Worm (Caenorhabditis elegans) whole organism, midembryonic: Measurements from ENCODE around the gene C26E6.1.

Experiments
- T22C8.4 ChIP-seq: fragments of 200-800 bp; sonication (Bioruptor generic); IDR thresholded peaks from 2 replicates; pipeline ENCODE4 v1.3.6; 2022; ENCODE audit warnings: missing genetic modification characterization, missing compliant biosample characterization
- cog-1 ChIP-seq: sonication (generic microtip); optimal IDR thresholded peaks from 2 replicates; lab custom pipeline; 2016; ENCODE audit warnings: missing genetic modification characterization, missing compliant biosample characterization
- flt-1 ChIP-seq: fragments of 200-800 bp; sonication (Bioruptor generic); IDR thresholded peaks from 2 replicates; pipeline ENCODE4 v1.3.6; 2022; ENCODE audit warnings: missing genetic modification characterization, missing compliant biosample characterization
- klf-2 ChIP-seq: fragments of 200-800 bp; sonication (Bioruptor generic); conservative IDR thresholded peaks from 2 replicates; pipeline ENCODE4 v1.3.6; 2022; ENCODE audit warnings: missing genetic modification reagents, missing genetic modification characterization, missing compliant biosample characterization
- med-1 ChIP-seq: sonication (generic microtip); optimal IDR thresholded peaks from 2 replicates; lab custom pipeline; 2017; ENCODE audit warnings: missing genetic modification characterization, mild to moderate bottlenecking, missing compliant biosample characterization, antibody characterized with exemption, missing genetic modification reagents; ENCODE audit not compliant: insufficient read depth
- ref-1 ChIP-seq: fragments of 200-800 bp; sonication (Bioruptor generic); conservative IDR thresholded peaks from 2 replicates; pipeline ENCODE4 v1.3.6; 2022; ENCODE audit warnings: missing genetic modification reagents, missing genetic modification characterization, missing compliant biosample characterization
- tab-1 ChIP-seq: fragments of 200-800 bp; sonication (Bioruptor generic); IDR thresholded peaks from 2 replicates; pipeline ENCODE4 v1.3.6; 2022; ENCODE audit warnings: missing genetic modification characterization, missing compliant biosample characterization
- ztf-23 ChIP-seq: fragments of 200-800 bp; sonication (Bioruptor generic); IDR thresholded peaks from 2 replicates; pipeline ENCODE4 v1.3.6; 2022; ENCODE audit warnings: missing genetic modification reagents, missing genetic modification characterization, missing compliant biosample characterization
- ztf-29 ChIP-seq: fragments of 200-800 bp; sonication (Bioruptor generic); IDR thresholded peaks from 2 replicates; pipeline ENCODE4 v1.3.6; 2022; ENCODE audit warnings: missing genetic modification reagents, missing genetic modification characterization, missing compliant biosample characterization

Gene C26E6.1

ce11 chrIII:4956566-4956965, at the start of gene C26E6.1:
TSS of gene C26E6.1 (plus strand) at chrIII:4956866.
- TF ChIP-seq tab-1 = no peak
- no peak for TF ChIP-seq klf-2
- TF ChIP-seq flt-1 (GFP tag; lab: Robert Waterston, UW) = no peak
- TF ChIP-seq med-1 (GFP tag; lab: Kevin White, UChicago) = no peak
- no peak for TF ChIP-seq ztf-29 (GFP tag; lab: Robert Waterston, UW)
- TF ChIP-seq ztf-23 (GFP tag; lab: Robert Waterston, UW) = no peak
- TF ChIP-seq ref-1 = no peak
- no peak for TF ChIP-seq cog-1 (tag; lab: Kevin White, UChicago)
- no peak for TF ChIP-seq T22C8.4 (GFP tag; lab: Robert Waterston, UW)

ce11 chrIII:4906896-4907295, 49.8 kb upstream of the C26E6.1 start, which contains the start of gene rom-1:
TSS of gene rom-1 (plus strand) at chrIII:4907196.
- TF ChIP-seq ref-1 (no peak), flt-1 (GFP tag; lab: Robert Waterston, UW) (no peak), klf-2 (no peak), ztf-23 (GFP tag; lab: Robert Waterston, UW) (no peak), tab-1 (no peak), med-1 (GFP tag; lab: Kevin White, UChicago) (no peak), ztf-29 (GFP tag; lab: Robert Waterston, UW) (no peak), T22C8.4 (GFP tag; lab: Robert Waterston, UW) (no peak), cog-1 (tag; lab: Kevin White, UChicago) (no peak)

ce11 chrIII:4909938-4910337, 46.7 kb upstream of the C26E6.1 start, which contains the start of gene F26F4.12:
TSS of gene F26F4.12 (minus strand) at chrIII:4910038.
- TF ChIP-seq ref-1 (no peak), med-1 (GFP tag; lab: Kevin White, UChicago) (no peak), cog-1 (tag; lab: Kevin White, UChicago) (no peak), T22C8.4 (GFP tag; lab: Robert Waterston, UW) (no peak), ztf-29 (GFP tag; lab: Robert Waterston, UW) (no peak), flt-1 (GFP tag; lab: Robert Waterston, UW) (no peak)

ce11 chrIII:4910956-4911355, 45.7 kb upstream of the C26E6.1 start, which contains the start of gene F26F4.2:
TSS of gene F26F4.2 (plus strand) at chrIII:4911256.
- TF ChIP-seq flt-1 (GFP tag; lab: Robert Waterston, UW) (no peak), ref-1 (no peak), cog-1 (tag; lab: Kevin White, UChicago) (no peak)

ce11 chrIII:4912317-4912716, 44.3 kb upstream of the C26E6.1 start, which contains the start of the genes F26F4.9 and cee-1:
TSS of gene F26F4.9 (minus strand) at chrIII:4912521.
TSS of gene cee-1 (plus strand) at chrIII:4912699.
- TF ChIP-seq cog-1 (tag; lab: Kevin White, UChicago) = peak; percentile 36
- TF ChIP-seq ztf-29 (GFP tag; lab: Robert Waterston, UW) = no peak
- TF ChIP-seq T22C8.4 (GFP tag; lab: Robert Waterston, UW) = no peak
- TF ChIP-seq klf-2 = no peak
- no peak for TF ChIP-seq tab-1

- TF ChIP-seq cog-1 (tag; lab: Kevin White, UChicago) = no peak
- TF ChIP-seq ztf-29 (GFP tag; lab: Robert Waterston, UW) = no peak
- TF ChIP-seq tab-1 = no peak
- TF ChIP-seq med-1 (GFP tag; lab: Kevin White, UChicago) = no peak
- TF ChIP-seq ref-1 = no peak
- TF ChIP-seq klf-2 = no peak
- TF ChIP-seq T22C8.4 (GFP tag; lab: Robert Waterston, UW) = no peak
- TF ChIP-seq ztf-23 (GFP tag; lab: Robert Waterston, UW) = no peak
- no peak for TF ChIP-seq flt-1 (GFP tag; lab: Robert Waterston, UW)
Measured at ce11 chrIII:4913736-4914135, 42.9 kb upstream of the C26E6.1 start.

- TF ChIP-seq flt-1 (GFP tag; lab: Robert Waterston, UW) (no peak), tab-1 (no peak), T22C8.4 (GFP tag; lab: Robert Waterston, UW) (no peak), ztf-23 (GFP tag; lab: Robert Waterston, UW) (no peak), ztf-29 (GFP tag; lab: Robert Waterston, UW) (no peak), cog-1 (tag; lab: Kevin White, UChicago) (no peak), med-1 (GFP tag; lab: Kevin White, UChicago) (no peak), klf-2 (no peak), ref-1 (no peak)
Measured at ce11 chrIII:4917077-4917476, 39.6 kb upstream of the C26E6.1 start, which contains the start of gene rars-1. TSS of gene rars-1 (minus strand) at chrIII:4917177.

- no peak for TF ChIP-seq klf-2
- no peak for TF ChIP-seq cog-1 (tag; lab: Kevin White, UChicago)
- TF ChIP-seq ref-1 = no peak
- TF ChIP-seq T22C8.4 (GFP tag; lab: Robert Waterston, UW) = no peak
- TF ChIP-seq med-1 (GFP tag; lab: Kevin White, UChicago) = no peak
- TF ChIP-seq tab-1 = no peak
- TF ChIP-seq ztf-23 (GFP tag; lab: Robert Waterston, UW) = no peak
Measured at ce11 chrIII:4917960-4918712, 38.5 kb upstream of the C26E6.1 start, which contains the start of gene rpb-8. TSS of gene rpb-8 (minus strand) at chrIII:4918008.

- TF ChIP-seq ztf-23 (GFP tag; lab: Robert Waterston, UW) (no peak), tab-1 (no peak), ztf-29 (GFP tag; lab: Robert Waterston, UW) (no peak), flt-1 (GFP tag; lab: Robert Waterston, UW) (no peak), klf-2 (no peak), med-1 (GFP tag; lab: Kevin White, UChicago) (no peak), T22C8.4 (GFP tag; lab: Robert Waterston, UW) (no peak), cog-1 (tag; lab: Kevin White, UChicago) (no peak), ref-1 (no peak)
Measured at ce11 chrIII:4918906-4919305, 37.8 kb upstream of the C26E6.1 start.
